Worm (Caenorhabditis elegans) whole organism, L4/young adult: ENCODE data around the gene E02C12.19.

Experiments used
- dao-5 ChIP-seq: sonication (generic microtip); optimal IDR thresholded peaks from 2 replicates; lab custom pipeline; 2016; ENCODE audit warnings: missing genotype, missing genetic modification characterization, moderate library complexity, missing compliant biosample characterization
- him-1 ChIP-seq: sonication (generic microtip); optimal IDR thresholded peaks from 2 replicates; lab custom pipeline; 2016; ENCODE audit warnings: missing genotype, missing genetic modification reagents, missing genetic modification characterization, missing compliant biosample characterization

ce11 chrV:9352947-9353346, 23.4 kb downstream of the E02C12.19 start, which contains the start of gene srx-46:
- no peak for TF ChIP-seq him-1 (tag; lab: Kevin White, UChicago)
- no peak for TF ChIP-seq dao-5 (tag; lab: Kevin White, UChicago)
